Worm (Caenorhabditis elegans): Measurements from ENCODE around the gene clp-4.

ce11 chrIII:1803000-1803399 is 15.1 kb downstream of the clp-4 start:
- TF ChIP-seq ref-1 (GFP tag; conservative IDR thresholded peaks at IDR 0.05) (no peak), ztf-29 (GFP tag; IDR thresholded peaks at IDR 0.05) (no peak), ztf-23 (GFP tag; IDR thresholded peaks at IDR 0.05) (no peak), T22C8.4 (GFP tag; IDR thresholded peaks at IDR 0.05) (no peak), tab-1 (GFP tag; IDR thresholded peaks at IDR 0.05) (no peak), flt-1 (GFP tag; IDR thresholded peaks at IDR 0.05) (no peak), klf-2 (GFP tag; conservative IDR thresholded peaks at IDR 0.05) (no peak), cog-1 (tag; optimal IDR thresholded peaks at IDR 0.05) (no peak), med-1 (GFP tag; optimal IDR thresholded peaks at IDR 0.05; ENCODE audit: insufficient read depth) (no peak)
